Worm (Caenorhabditis elegans): Measurements from ENCODE around the gene kat-1.

Gene kat-1

DNA sequence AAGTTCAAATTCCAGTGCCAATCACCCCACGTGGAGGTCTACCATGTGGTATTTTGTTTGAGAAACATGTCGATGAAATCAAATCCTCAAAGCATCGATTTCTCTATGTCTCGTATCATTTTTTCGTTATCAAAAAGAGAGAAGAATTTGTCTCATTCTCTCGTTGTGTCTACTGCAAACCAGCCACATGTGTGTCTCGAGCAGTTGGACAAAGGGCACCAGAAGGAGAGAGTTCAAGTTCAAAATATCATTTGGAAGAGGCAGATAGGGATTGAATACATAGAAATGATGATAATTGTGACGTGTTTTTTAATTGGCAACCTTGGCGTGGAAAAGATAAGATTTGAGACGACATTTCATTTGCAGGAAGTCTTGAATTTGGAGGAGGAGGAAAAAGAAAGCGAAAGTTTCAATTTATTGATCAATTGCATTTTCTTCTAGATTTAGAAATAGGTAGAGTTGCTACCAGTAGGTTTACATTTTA lies 14.3 kb upstream of the kat-1 start (continued):
- TF ChIP-seq hlh-30 (tag; optimal IDR thresholded peaks at IDR 0.05; ENCODE audit: insufficient read depth), result peak; percentile 85
- TF ChIP-seq nhr-77 (tag; optimal IDR thresholded peaks at IDR 0.05), result peak; percentile 34
- no peak for TF ChIP-seq ZK546.5 (tag; optimal IDR thresholded peaks at IDR 0.05)
- TF ChIP-seq zip-2 (tag; optimal IDR thresholded peaks at IDR 0.05), result no peak
- peak; percentile 66 for TF ChIP-seq nhr-28 (tag; optimal IDR thresholded peaks at IDR 0.05)

- TF ChIP-seq nhr-42 (GFP tag; IDR thresholded peaks at IDR 0.05) (no peak), spr-1 (tag; optimal IDR thresholded peaks at IDR 0.05) (no peak), mxl-3 (GFP tag; optimal IDR thresholded peaks at IDR 0.05) (peak; percentile 83), nhr-111 (GFP tag; optimal IDR thresholded peaks at IDR 0.05) (no peak), nhr-102 (tag; optimal IDR thresholded peaks at IDR 0.05) (peak; percentile 60), mes-2 (tag; optimal IDR thresholded peaks at IDR 0.05; ENCODE audit: poor library complexity, severe bottlenecking) (no peak), sdz-12 (GFP tag; optimal IDR thresholded peaks at IDR 0.05) (no peak), zip-2 (tag; optimal IDR thresholded peaks at IDR 0.05) (peak; percentile 14), nhr-28 (tag; optimal IDR thresholded peaks at IDR 0.05) (peak; percentile 28), pqm-1 (tag; optimal IDR thresholded peaks at IDR 0.05) (peak; percentile 91), spr-3 (GFP tag; optimal IDR thresholded peaks at IDR 0.05) (no peak), daf-12 (tag; optimal IDR thresholded peaks at IDR 0.05) (no peak), lin-1 (GFP tag; IDR thresholded peaks at IDR 0.05) (peak; percentile 70), T20F7.1 (GFP tag; optimal IDR thresholded peaks at IDR 0.05) (peak; percentile 57), lin-29 (GFP tag; IDR thresholded peaks at IDR 0.05) (no peak), dve-1 (tag; optimal IDR thresholded peaks at IDR 0.05; ENCODE audit: insufficient read depth) (peak; percentile 84), madf-5 (GFP tag; IDR thresholded peaks at IDR 0.05) (no peak), fos-1 (tag; optimal IDR thresholded peaks at IDR 0.05) (no peak), nhr-11 (tag; optimal IDR thresholded peaks at IDR 0.05) (peak; percentile 29), unc-130 (GFP tag; optimal IDR thresholded peaks at IDR 0.05) (no peak), mxl-2 (GFP tag; conservative IDR thresholded peaks at IDR 0.05) (no peak), tra-1 (GFP tag; IDR thresholded peaks at IDR 0.05) (peak; percentile 87), ceh-20 (GFP tag; IDR thresholded peaks at IDR 0.05) (peak; percentile 42; the same call in 1 of the 2 replicates), daf-16 (GFP tag; optimal IDR thresholded peaks at IDR 0.05) (peak in 1 of 2 experiments; percentile 71), daf-16 (tag; optimal IDR thresholded peaks at IDR 0.05) (peak; percentile 93), dmd-6 (GFP tag; IDR thresholded peaks at IDR 0.05) (peak; percentile 98), hlh-11 (tag; optimal IDR thresholded peaks at IDR 0.05) (peak; percentile 92), zfp-3 (GFP tag; conservative IDR thresholded peaks at IDR 0.05) (peak; percentile 77), rbr-2 (tag; optimal IDR thresholded peaks at IDR 0.05) (no peak), unc-39 (tag; optimal IDR thresholded peaks at IDR 0.05) (no peak), Y105C5A.15 (GFP tag; IDR thresholded peaks at IDR 0.05) (no peak), unc-62 (GFP tag; optimal IDR thresholded peaks at IDR 0.05 in 1 of 2) (peak in 1 of 2 experiments; percentile 77), unc-62 (tag; optimal IDR thresholded peaks at IDR 0.05) (no peak), hif-1 (tag; optimal IDR thresholded peaks at IDR 0.05) (no peak), nhr-41 (GFP tag; IDR thresholded peaks at IDR 0.05) (peak; percentile 77), madf-9 (GFP tag; conservative IDR thresholded peaks at IDR 0.05) (0 out of 2 replicates have a peak, but pooled peaks have one; percentile 28), tag-97 (GFP tag; IDR thresholded peaks at IDR 0.05) (no peak), php-3 (GFP tag; IDR thresholded peaks at IDR 0.05) (peak; percentile 96), hmg-1.1 (GFP tag; IDR thresholded peaks at IDR 0.05) (no peak), nhr-77 (tag; optimal IDR thresholded peaks at IDR 0.05) (peak; percentile 68), nhr-48 (tag; optimal IDR thresholded peaks at IDR 0.05) (peak; percentile 85), hlh-30 (tag; optimal IDR thresholded peaks at IDR 0.05; ENCODE audit: insufficient read depth) (peak; percentile 46), F49E8.2 (tag; optimal IDR thresholded peaks at IDR 0.05; ENCODE audit: borderline replicate concordance) (no peak), ZK546.5 (tag; optimal IDR thresholded peaks at IDR 0.05) (no peak), mdl-1 (tag; optimal IDR thresholded peaks at IDR 0.05) (peak in 1 of 2 experiments; percentile 68), Y5F2A.4 (GFP tag; optimal IDR thresholded peaks at IDR 0.05) (no peak), pha-4 (GFP tag; IDR thresholded peaks at IDR 0.05) (peak; percentile 58), pha-4 (tag; optimal IDR thresholded peaks at IDR 0.05) (no peak)
Measured at ce11 chrII:7060202-7060601, 13.4 kb upstream of the kat-1 start.
